Worm (Caenorhabditis elegans) whole organism, L4 larva: ENCODE data around the gene spd-3.

Experiments used
- F37D6.2 ChIP-seq: sonication (generic microtip); optimal IDR thresholded peaks from 2 replicates; lab custom pipeline; 2016; ENCODE audit warnings: mild to moderate bottlenecking, missing genetic modification characterization, missing compliant biosample characterization
- F49E8.2 ChIP-seq: sonication (generic microtip); optimal IDR thresholded peaks from 2 replicates; lab custom pipeline; 2016; ENCODE audit warnings: missing compliant biosample characterization, mild to moderate bottlenecking, missing genetic modification characterization, borderline replicate concordance
- T26A8.4 ChIP-seq: fragments of 200-800 bp; sonication (Bioruptor generic); IDR thresholded peaks from 2 replicates; pipeline ENCODE4 v1.3.6; 2022; ENCODE audit warnings: missing genetic modification characterization, missing compliant biosample characterization
- Y105C5A.15 ChIP-seq: fragments of 200-800 bp; sonication (Bioruptor generic); IDR thresholded peaks from 2 replicates; pipeline ENCODE4 v1.3.6; 2022; ENCODE audit warnings: missing genetic modification characterization, missing compliant biosample characterization
- Y75B8A.6 ChIP-seq: fragments of 200-800 bp; sonication (Bioruptor generic); IDR thresholded peaks from 2 replicates; pipeline ENCODE4 v1.3.6; 2022; ENCODE audit warnings: missing genetic modification reagents, missing genetic modification characterization, missing compliant biosample characterization
- ama-1 ChIP-seq: fragments of 150-350 bp; optimal IDR thresholded peaks from 2 replicates; lab custom pipeline; 2014; ENCODE audit warnings: inconsistent platforms, mixed read lengths
- attf-4 ChIP-seq: sonication (generic microtip); optimal IDR thresholded peaks from 3 replicates; lab custom pipeline; 2017; ENCODE audit warnings: missing biosample characterization, missing genetic modification characterization
- ceh-20 ChIP-seq: fragments of 200-800 bp; sonication (Bioruptor generic); IDR thresholded peaks from 2 replicates; pipeline ENCODE4 v1.3.6; 2022; ENCODE audit warnings: missing genetic modification reagents, missing genetic modification characterization, missing compliant biosample characterization
- ceh-62 ChIP-seq: sonication (generic microtip); optimal IDR thresholded peaks from 2 replicates; lab custom pipeline; 2017; ENCODE audit warnings: missing biosample characterization, missing genetic modification characterization
- cey-2 ChIP-seq: sonication (generic microtip); optimal IDR thresholded peaks from 3 replicates; lab custom pipeline; 2017; ENCODE audit warnings: missing genetic modification characterization, mild to moderate bottlenecking, missing compliant biosample characterization, antibody characterized with exemption, borderline replicate concordance; ENCODE audit not compliant: insufficient read depth
- ctbp-1 ChIP-seq: fragments of 200-800 bp; sonication (Bioruptor generic); IDR thresholded peaks from 2 replicates; pipeline ENCODE4 v1.3.6; 2022; ENCODE audit warnings: missing genetic modification reagents, missing genetic modification characterization, missing compliant biosample characterization
- daf-16 ChIP-seq, 3 experiments: sonication (generic microtip); optimal IDR thresholded peaks; 2 replicates each; lab custom pipeline; 2016 to 2017; ENCODE audit warnings: missing genetic modification characterization in 3 of 3, missing genetic modification reagents in 3 of 3, mild to moderate bottlenecking in 2 of 3, missing compliant biosample characterization in 2 of 3, missing biosample characterization in 1 of 3, moderate library complexity in 1 of 3
- dmd-8 ChIP-seq: fragments of 200-800 bp; sonication (Bioruptor generic); IDR thresholded peaks from 2 replicates; pipeline ENCODE4 v1.3.6; 2022; ENCODE audit warnings: missing genetic modification characterization, missing compliant biosample characterization
- duxl-1 ChIP-seq: sonication (generic microtip); optimal IDR thresholded peaks from 2 replicates; lab custom pipeline; 2016; ENCODE audit warnings: mild to moderate bottlenecking, missing genetic modification characterization, moderate library complexity, missing compliant biosample characterization; ENCODE audit not compliant: poor library complexity
- egl-43 ChIP-seq: fragments of 200-800 bp; sonication (Bioruptor generic); IDR thresholded peaks from 2 replicates; pipeline ENCODE4 v1.3.6; 2022; ENCODE audit warnings: missing genetic modification reagents, missing genetic modification characterization, missing compliant biosample characterization
- hlh-11 ChIP-seq: fragments of 200-800 bp; sonication (Bioruptor generic); optimal IDR thresholded peaks from 2 replicates; lab custom pipeline; 2018; ENCODE audit warnings: mild to moderate bottlenecking, missing genetic modification characterization, missing compliant biosample characterization
- lim-7 ChIP-seq: fragments of 200-800 bp; sonication (Bioruptor generic); IDR thresholded peaks from 2 replicates; pipeline ENCODE4 v1.3.6; 2022; ENCODE audit warnings: missing genetic modification characterization, missing compliant biosample characterization
- lin-1 ChIP-seq: fragments of 200-800 bp; sonication (Bioruptor generic); IDR thresholded peaks from 2 replicates; pipeline ENCODE4 v1.3.6; 2022; ENCODE audit warnings: missing genetic modification reagents, missing genetic modification characterization, missing compliant biosample characterization
- lin-13 ChIP-seq: fragments of 150-350 bp; optimal IDR thresholded peaks from 2 replicates; lab custom pipeline; 2014; ENCODE audit warnings: missing biosample characterization, missing genetic modification reagents, missing genetic modification characterization
- lir-3 ChIP-seq: sonication (generic microtip); optimal IDR thresholded peaks from 2 replicates; lab custom pipeline; 2016; ENCODE audit warnings: mild to moderate bottlenecking, missing genetic modification characterization, missing compliant biosample characterization
- madf-9 ChIP-seq: fragments of 200-800 bp; sonication (Bioruptor generic); conservative IDR thresholded peaks from 2 replicates; pipeline ENCODE4 v1.3.6; 2022; ENCODE audit warnings: missing genetic modification reagents, missing genetic modification characterization, missing compliant biosample characterization
- mep-1 ChIP-seq: fragments of 150-350 bp; sonication (generic microtip); optimal IDR thresholded peaks from 3 replicates; lab custom pipeline; 2014; ENCODE audit warnings: missing biosample characterization, missing genetic modification characterization
- nhr-10 ChIP-seq: fragments of 150-350 bp; optimal IDR thresholded peaks from 2 replicates; lab custom pipeline; 2014; ENCODE audit warnings: missing biosample characterization, missing genetic modification characterization
- nhr-102 ChIP-seq: sonication (generic microtip); optimal IDR thresholded peaks from 2 replicates; lab custom pipeline; 2016; ENCODE audit warnings: mild to moderate bottlenecking, missing genetic modification characterization, moderate library complexity, missing compliant biosample characterization
- nhr-11 ChIP-seq: fragments of 150-350 bp; optimal IDR thresholded peaks from 2 replicates; lab custom pipeline; 2014; ENCODE audit warnings: missing biosample characterization, missing genetic modification characterization
- nhr-111 ChIP-seq: fragments of 200-800 bp; sonication (Bioruptor generic); optimal IDR thresholded peaks from 2 replicates; lab custom pipeline; 2018; ENCODE audit warnings: mild to moderate bottlenecking, missing genetic modification characterization, missing compliant biosample characterization
- nhr-237 ChIP-seq: sonication (generic microtip); optimal IDR thresholded peaks from 2 replicates; lab custom pipeline; 2017; ENCODE audit warnings: missing biosample characterization, missing genetic modification characterization
- nhr-25 ChIP-seq: sonication (generic microtip); optimal IDR thresholded peaks from 2 replicates; lab custom pipeline; 2017; ENCODE audit warnings: missing genetic modification characterization, mild to moderate bottlenecking, missing compliant biosample characterization, antibody characterized with exemption, moderate library complexity, borderline replicate concordance; ENCODE audit not compliant: insufficient read depth
- nhr-28 ChIP-seq: fragments of 150-350 bp; optimal IDR thresholded peaks from 2 replicates; lab custom pipeline; 2014; ENCODE audit warnings: missing biosample characterization, missing genetic modification characterization
- nhr-6 ChIP-seq: fragments of 150-350 bp; optimal IDR thresholded peaks from 2 replicates; lab custom pipeline; 2014; ENCODE audit warnings: missing biosample characterization, missing genetic modification characterization
- pha-4 ChIP-seq, 2 experiments: fragments of 150-350 bp in 1 of 2; fragments of 200-800 bp in 1 of 2; sonication (Bioruptor generic) in 1 of 2; IDR thresholded peaks in 1 of 2; optimal IDR thresholded peaks in 1 of 2; 2 replicates each; pipeline versions ENCODE4 v1.3.6 to Lab custom; 2014 to 2022; ENCODE audit warnings: missing genetic modification characterization in 2 of 2, missing genetic modification reagents in 2 of 2, missing biosample characterization in 1 of 2, missing compliant biosample characterization in 1 of 2
- rbr-2 ChIP-seq: sonication (generic microtip); optimal IDR thresholded peaks from 2 replicates; lab custom pipeline; 2016; ENCODE audit warnings: missing genotype, missing genetic modification characterization, missing compliant biosample characterization
- set-16 ChIP-seq: fragments of 200-800 bp; sonication (Bioruptor generic); IDR thresholded peaks from 2 replicates; pipeline ENCODE4 v1.3.6; 2022; ENCODE audit warnings: missing genetic modification reagents, missing genetic modification characterization, missing compliant biosample characterization
- snpc-4 ChIP-seq: fragments of 150-350 bp; optimal IDR thresholded peaks from 2 replicates; lab custom pipeline; 2014; ENCODE audit warnings: missing biosample characterization, missing genetic modification characterization
- spr-1 ChIP-seq: sonication (generic microtip); optimal IDR thresholded peaks from 2 replicates; lab custom pipeline; 2016; ENCODE audit warnings: mild to moderate bottlenecking, missing genetic modification characterization, missing compliant biosample characterization
- spr-3 ChIP-seq: fragments of 200-800 bp; sonication (Bioruptor generic); optimal IDR thresholded peaks from 2 replicates; lab custom pipeline; 2018; ENCODE audit warnings: mild to moderate bottlenecking, missing genetic modification characterization, missing compliant biosample characterization
- tra-1 ChIP-seq: fragments of 200-800 bp; sonication (Bioruptor generic); IDR thresholded peaks from 2 replicates; pipeline ENCODE4 v1.3.6; 2022; ENCODE audit warnings: missing genetic modification reagents, missing genetic modification characterization, missing compliant biosample characterization
- unc-62 ChIP-seq, 3 experiments: fragments of 150-350 bp in 1 of 3; sonication (generic microtip); optimal IDR thresholded peaks in 2 of 3; peaks in 1 of 3; 1 replicate in 1 of 3; 2 replicates in 2 of 3; lab custom pipeline; 2014 to 2017; ENCODE audit warnings: missing biosample characterization in 3 of 3, missing genetic modification characterization in 3 of 3, missing genetic modification reagents in 3 of 3, missing genotype in 1 of 3
- zag-1 ChIP-seq: fragments of 150-350 bp; optimal IDR thresholded peaks from 2 replicates; lab custom pipeline; 2014; ENCODE audit warnings: missing biosample characterization, missing genetic modification characterization
- zfp-2 ChIP-seq: sonication (generic microtip); optimal IDR thresholded peaks from 2 replicates; lab custom pipeline; 2016; ENCODE audit warnings: mild to moderate bottlenecking, missing genetic modification characterization, missing compliant biosample characterization
- zfp-3 ChIP-seq: fragments of 200-800 bp; sonication (Bioruptor generic); conservative IDR thresholded peaks from 2 replicates; pipeline ENCODE4 v1.3.6; 2022; ENCODE audit warnings: missing genetic modification reagents, missing genetic modification characterization, missing compliant biosample characterization
- ztf-7 ChIP-seq: fragments of 150-350 bp; optimal IDR thresholded peaks from 2 replicates; lab custom pipeline; 2014; ENCODE audit warnings: missing biosample characterization, missing genetic modification characterization

spd-3 gene

ce11 chrIV:6790438-6791124 lies 28.1 kb downstream of the spd-3 start, which contains the start of the genes C17H12.2 and vha-8 (continued):
- TF ChIP-seq tra-1 (0 out of 2 replicates have a peak, but pooled peaks have one; percentile 41), hlh-11 (tag; lab: Kevin White, UChicago) (peak; percentile 91), zag-1 (tag; lab: Kevin White, UChicago) (no peak), spr-1 (tag; lab: Kevin White, UChicago) (peak; percentile 78), cey-2 (tag; lab: Kevin White, UChicago) (no peak), duxl-1 (tag; lab: Kevin White, UChicago) (no peak), zfp-2 (tag; lab: Kevin White, UChicago) (peak; percentile 54), nhr-11 (tag; lab: Kevin White, UChicago) (peak; percentile 95), nhr-102 (tag; lab: Kevin White, UChicago) (peak; percentile 62), set-16 (no peak), lim-7 (GFP tag; lab: Robert Waterston, UW) (no peak), Y75B8A.6 (GFP tag; lab: Robert Waterston, UW) (no peak), snpc-4 (peak; percentile 53), pha-4 (GFP tag; IDR thresholded peaks at IDR 0.05; lab: Robert Waterston, UW) (peak; percentile 77), pha-4 (tag; optimal IDR thresholded peaks at IDR 0.05; lab: Kevin White, UChicago) (peak; percentile 93), nhr-6 (tag; lab: Kevin White, UChicago) (peak; percentile 83), nhr-237 (no peak)

ce11 chrIV:6792380-6793309 lies 30.1 kb downstream of the spd-3 start:
- TF ChIP-seq T26A8.4 (GFP tag; lab: Robert Waterston, UW) (no peak; the same call in 1 of the 2 replicates), nhr-10 (tag; lab: Kevin White, UChicago) (no peak), spr-3 (GFP tag; lab: Kevin White, UChicago) (peak; percentile 50), madf-9 (no peak), egl-43 (GFP tag; lab: Robert Waterston, UW) (0 out of 2 replicates have a peak, but pooled peaks have one; percentile 4), rbr-2 (tag; lab: Kevin White, UChicago) (no peak), ceh-62 (tag; lab: Kevin White, UChicago) (no peak), F49E8.2 (tag; lab: Kevin White, UChicago) (no peak), pha-4 (GFP tag; IDR thresholded peaks at IDR 0.05; lab: Robert Waterston, UW) (peak; percentile 54; the same call in 1 of the 2 replicates), pha-4 (tag; optimal IDR thresholded peaks at IDR 0.05; lab: Kevin White, UChicago) (no peak), Y105C5A.15 (GFP tag; lab: Robert Waterston, UW) (no peak), nhr-237 (no peak), ceh-20 (GFP tag; lab: Robert Waterston, UW) (no peak), spr-1 (tag; lab: Kevin White, UChicago) (no peak), duxl-1 (tag; lab: Kevin White, UChicago) (peak; percentile 55), lin-13 (GFP tag; lab: Kevin White, UChicago) (peak; percentile 22), attf-4 (tag; lab: Kevin White, UChicago) (peak; percentile 26), nhr-11 (tag; lab: Kevin White, UChicago) (no peak), nhr-111 (GFP tag; lab: Kevin White, UChicago) (no peak), ctbp-1 (GFP tag; lab: Robert Waterston, UW) (no peak), lin-1 (GFP tag; lab: Robert Waterston, UW) (peak; percentile 17; the same call in 1 of the 2 replicates), unc-62 (GFP tag; optimal IDR thresholded peaks at IDR 0.05 in 1 of 2; lab: Kevin White, UChicago) (no peak), unc-62 (tag; optimal IDR thresholded peaks at IDR 0.05; lab: Kevin White, UChicago) (no peak), zfp-2 (tag; lab: Kevin White, UChicago) (no peak), dmd-8 (no peak), lir-3 (no peak), hlh-11 (tag; lab: Kevin White, UChicago) (no peak), zfp-3 (GFP tag; lab: Robert Waterston, UW) (peak; percentile 63), ztf-7 (no peak), F37D6.2 (no peak), nhr-28 (tag; lab: Kevin White, UChicago) (no peak), ama-1 (lab: Kevin White, UChicago) (peak; percentile 28), nhr-25 (tag; lab: Kevin White, UChicago) (no peak), set-16 (peak; percentile 76), daf-16 (GFP tag; optimal IDR thresholded peaks at IDR 0.05; lab: Kevin White, UChicago) (no peak), daf-16 (tag; optimal IDR thresholded peaks at IDR 0.05; lab: Kevin White, UChicago) (peak; percentile 15), mep-1 (tag; lab: Kevin White, UChicago) (peak; percentile 35)
